Worm (Caenorhabditis elegans) whole organism, L3 larva: ENCODE measurements around the gene nlp-30.

Source experiments
- ZK546.5 ChIP-seq: sonication (generic microtip); optimal IDR thresholded peaks from 2 replicates; lab custom pipeline; 2017; ENCODE audit warnings: missing biosample characterization, missing genetic modification characterization
- ama-1 ChIP-seq: fragments of 150-350 bp; optimal IDR thresholded peaks from 2 replicates; lab custom pipeline; 2018
- ceh-16 ChIP-seq: sonication (generic microtip); optimal IDR thresholded peaks from 2 replicates; lab custom pipeline; 2017; ENCODE audit warnings: missing biosample characterization, missing genetic modification characterization
- ceh-82 ChIP-seq: fragments of 150-350 bp; optimal IDR thresholded peaks from 2 replicates; lab custom pipeline; 2014; ENCODE audit warnings: missing biosample characterization, missing genetic modification characterization
- ceh-9 ChIP-seq: sonication (generic microtip); optimal IDR thresholded peaks from 2 replicates; lab custom pipeline; 2018; ENCODE audit warnings: missing biosample characterization, missing genetic modification characterization
- daf-12 ChIP-seq: fragments of 150-350 bp; optimal IDR thresholded peaks from 2 replicates; lab custom pipeline; 2014; ENCODE audit warnings: missing biosample characterization, missing genetic modification reagents, missing genetic modification characterization
- egl-5 ChIP-seq: fragments of 150-350 bp; optimal IDR thresholded peaks from 2 replicates; lab custom pipeline; 2017; ENCODE audit warnings: missing biosample characterization, missing genetic modification reagents, missing genetic modification characterization, inconsistent platforms
- elt-2 ChIP-seq: sonication (generic microtip); optimal IDR thresholded peaks from 2 replicates; lab custom pipeline; 2016; ENCODE audit warnings: missing genetic modification reagents, mild to moderate bottlenecking, missing genetic modification characterization, missing compliant biosample characterization
- elt-3 ChIP-seq, 3 experiments: fragments of 150-350 bp in 1 of 3; sonication (generic microtip) in 2 of 3; optimal IDR thresholded peaks; 2 replicates in 2 of 3; 4 replicates in 1 of 3; lab custom pipeline; 2014 to 2017; ENCODE audit warnings: missing biosample characterization in 3 of 3, missing genetic modification characterization in 3 of 3
- eor-1 ChIP-seq, 2 experiments: fragments of 150-350 bp; optimal IDR thresholded peaks; 2 replicates each; lab custom pipeline; 2014 to 2018; ENCODE audit warnings: missing biosample characterization in 2 of 2, missing genetic modification characterization in 2 of 2
- fos-1 ChIP-seq: fragments of 150-350 bp; optimal IDR thresholded peaks from 2 replicates; lab custom pipeline; 2014; ENCODE audit warnings: missing biosample characterization, missing genetic modification characterization
- hmg-11 ChIP-seq: sonication (generic microtip); optimal IDR thresholded peaks from 2 replicates; lab custom pipeline; 2016; ENCODE audit warnings: missing genetic modification characterization, missing compliant biosample characterization
- jun-1 ChIP-seq: fragments of 150-350 bp; optimal IDR thresholded peaks from 2 replicates; lab custom pipeline; 2014; ENCODE audit warnings: missing biosample characterization, missing genetic modification reagents, missing genetic modification characterization
- lin-15B ChIP-seq: fragments of 150-350 bp; optimal IDR thresholded peaks from 2 replicates; lab custom pipeline; 2014; ENCODE audit warnings: missing biosample characterization, missing genetic modification characterization
- lin-39 ChIP-seq: fragments of 150-350 bp; optimal IDR thresholded peaks from 2 replicates; lab custom pipeline; 2018; ENCODE audit warnings: missing biosample characterization, missing genetic modification reagents, missing genetic modification characterization
- lsy-12 ChIP-seq: sonication (generic microtip); optimal IDR thresholded peaks from 2 replicates; lab custom pipeline; 2016; ENCODE audit warnings: mild to moderate bottlenecking, missing genetic modification characterization, missing compliant biosample characterization
- nhr-11 ChIP-seq: fragments of 150-350 bp; optimal IDR thresholded peaks from 2 replicates; lab custom pipeline; 2014; ENCODE audit warnings: missing biosample characterization, missing genetic modification characterization
- nhr-12 ChIP-seq: fragments of 150-350 bp; optimal IDR thresholded peaks from 2 replicates; lab custom pipeline; 2014; ENCODE audit warnings: missing biosample characterization, missing genetic modification characterization
- nhr-23 ChIP-seq: fragments of 150-350 bp; optimal IDR thresholded peaks from 2 replicates; lab custom pipeline; 2014; ENCODE audit warnings: missing biosample characterization, missing genetic modification reagents, missing genetic modification characterization
- nhr-237 ChIP-seq: fragments of 150-350 bp; optimal IDR thresholded peaks from 2 replicates; lab custom pipeline; 2014; ENCODE audit warnings: missing biosample characterization, missing genetic modification characterization
- nhr-25 ChIP-seq: sonication (generic microtip); optimal IDR thresholded peaks from 2 replicates; lab custom pipeline; 2017; ENCODE audit warnings: missing biosample characterization, missing genetic modification characterization
- nhr-28 ChIP-seq: fragments of 150-350 bp; optimal IDR thresholded peaks from 2 replicates; lab custom pipeline; 2014; ENCODE audit warnings: missing biosample characterization, missing genetic modification characterization
- nhr-43 ChIP-seq: sonication (generic microtip); optimal IDR thresholded peaks from 2 replicates; lab custom pipeline; 2016; ENCODE audit warnings: mild to moderate bottlenecking, missing genetic modification characterization, missing compliant biosample characterization; ENCODE audit not compliant: poor library complexity, severe bottlenecking
- nhr-67 ChIP-seq: fragments of 150-350 bp; optimal IDR thresholded peaks from 2 replicates; lab custom pipeline; 2014; ENCODE audit warnings: missing biosample characterization, missing genetic modification characterization
- nhr-76 ChIP-seq: fragments of 150-350 bp; sonication (generic microtip); optimal IDR thresholded peaks from 5 replicates; lab custom pipeline; 2014; ENCODE audit warnings: missing biosample characterization, missing genetic modification characterization
- pha-4 ChIP-seq: fragments of 150-350 bp; optimal IDR thresholded peaks from 2 replicates; lab custom pipeline; 2014; ENCODE audit warnings: missing biosample characterization, missing genetic modification reagents, missing genetic modification characterization
- pqm-1 ChIP-seq: fragments of 150-350 bp; optimal IDR thresholded peaks from 2 replicates; lab custom pipeline; 2017; ENCODE audit warnings: missing biosample characterization, missing genetic modification characterization, inconsistent platforms
- sea-2 ChIP-seq: fragments of 150-350 bp; sonication (generic microtip); optimal IDR thresholded peaks from 4 replicates; lab custom pipeline; 2014; ENCODE audit warnings: missing biosample characterization, missing genetic modification reagents, missing genetic modification characterization
- tbx-2 ChIP-seq: sonication (generic microtip); optimal IDR thresholded peaks from 2 replicates; lab custom pipeline; 2016; ENCODE audit warnings: mild to moderate bottlenecking, missing genetic modification characterization, missing compliant biosample characterization
- unc-62 ChIP-seq: fragments of 150-350 bp; sonication (generic microtip); optimal IDR thresholded peaks from 4 replicates; lab custom pipeline; 2014; ENCODE audit warnings: missing biosample characterization, missing genetic modification reagents, missing genetic modification characterization
- zag-1 ChIP-seq: fragments of 150-350 bp; optimal IDR thresholded peaks from 2 replicates; lab custom pipeline; 2014; ENCODE audit warnings: missing biosample characterization, missing genetic modification characterization

nlp-30 gene

DNA sequence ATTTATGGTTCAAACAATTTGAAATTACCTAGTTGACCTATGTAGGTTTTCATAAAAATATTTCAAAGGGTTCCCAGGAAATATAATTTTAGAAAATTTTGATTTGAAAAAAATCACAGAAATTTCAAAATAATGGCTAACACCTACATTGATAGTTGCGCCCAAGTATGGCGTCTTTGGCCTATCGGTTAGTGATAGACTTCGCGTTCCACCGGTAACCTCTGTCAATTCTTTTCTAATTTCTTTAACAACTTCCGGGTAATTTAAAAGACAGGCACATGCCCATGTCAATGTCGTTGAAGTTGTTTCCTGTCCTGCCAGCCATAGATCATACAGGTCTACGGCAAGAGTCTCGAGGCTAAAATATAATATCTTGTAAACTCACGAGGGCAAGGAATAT is 12.9 kb upstream of the nlp-30 start:
- TF ChIP-seq ZK546.5 (tag; lab: Kevin White, UChicago) (no peak), sea-2 (GFP tag; lab: Kevin White, UChicago) (no peak), tbx-2 (tag; lab: Kevin White, UChicago) (no peak), elt-2 (tag; lab: Kevin White, UChicago) (no peak), elt-3 (tag; optimal IDR thresholded peaks at IDR 0.05; lab: Kevin White, UChicago) (no peak)
- TF ChIP-seq, all 47 proteins: peak for 0

DNA sequence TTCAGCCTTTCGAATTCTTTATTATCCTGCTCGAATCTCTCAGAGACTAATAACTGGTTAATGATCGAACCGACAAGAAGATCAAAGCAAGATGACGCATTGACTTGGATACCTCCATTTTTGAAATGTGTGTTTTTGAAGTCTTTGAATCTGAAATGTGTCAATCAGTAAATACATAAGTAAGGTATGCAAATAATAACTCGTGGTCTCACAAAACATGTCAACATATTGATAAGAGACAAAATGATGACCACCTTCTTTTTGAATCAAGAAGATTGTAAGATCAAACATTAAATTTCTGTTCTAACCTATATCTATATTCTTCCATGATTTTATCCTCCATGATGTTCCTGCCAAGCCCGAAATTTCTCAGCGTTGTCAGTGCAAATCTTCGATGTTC is 12.1 kb upstream of the nlp-30 start:
- TF ChIP-seq ama-1 (lab: Kevin White, UChicago) (no peak), sea-2 (GFP tag; lab: Kevin White, UChicago) (no peak), elt-2 (tag; lab: Kevin White, UChicago) (peak; percentile 23), fos-1 (tag; lab: Kevin White, UChicago) (no peak), nhr-43 (no peak), nhr-11 (tag; lab: Kevin White, UChicago) (no peak)
- TF ChIP-seq, all 47 proteins: peak for 1

DNA sequence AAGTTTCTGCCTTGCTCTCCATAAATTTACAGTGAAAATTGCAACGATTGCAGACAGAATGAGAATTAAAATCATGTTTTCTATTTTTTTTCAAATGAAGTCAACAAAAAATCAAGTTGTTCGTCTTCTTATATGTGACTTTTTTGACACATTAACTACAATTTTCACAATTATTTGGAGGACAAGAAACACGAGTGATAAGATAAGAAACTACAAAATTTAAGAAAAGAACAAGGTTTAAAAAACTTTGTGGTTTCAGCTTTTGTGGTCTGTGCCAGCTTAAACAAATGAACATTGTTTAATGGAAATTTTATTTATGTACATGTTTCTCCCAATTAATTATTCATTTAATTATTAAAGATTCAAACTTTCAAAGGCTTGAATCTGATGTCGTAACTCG is 11.4 kb upstream of the nlp-30 start, which contains the start of gene cyp-34A9:
Gene cyp-34A9 (minus strand): TSS at position 131 of the 400 bp plus-strand sequence.
- TF ChIP-seq nhr-28 (tag; lab: Kevin White, UChicago) (no peak), nhr-237 (no peak), lin-15B (tag; lab: Kevin White, UChicago) (no peak), daf-12 (no peak), fos-1 (tag; lab: Kevin White, UChicago) (no peak), elt-2 (tag; lab: Kevin White, UChicago) (peak; percentile 80), nhr-12 (tag; lab: Kevin White, UChicago) (no peak), pqm-1 (peak; percentile 71), nhr-25 (no peak), zag-1 (tag; lab: Kevin White, UChicago) (no peak), pha-4 (peak; percentile 10), nhr-11 (tag; lab: Kevin White, UChicago) (no peak), nhr-76 (no peak), eor-1 (tag; optimal IDR thresholded peaks at IDR 0.05; lab: Kevin White, UChicago) (no peak)

ce11 chrV:3972846-3973245 is 8.9 kb upstream of the nlp-30 start, which contains the start of gene cyp-34A10:
Gene cyp-34A10 (minus strand): TSS chrV:3972991.
- TF ChIP-seq elt-3 (tag; optimal IDR thresholded peaks at IDR 0.05; lab: Kevin White, UChicago) (no peak), unc-62 (GFP tag; lab: Kevin White, UChicago) (no peak), nhr-28 (tag; lab: Kevin White, UChicago) (no peak), nhr-237 (no peak), pha-4 (no peak), ceh-16 (no peak), daf-12 (no peak), nhr-12 (tag; lab: Kevin White, UChicago) (no peak), jun-1 (tag; lab: Kevin White, UChicago) (no peak), hmg-11 (tag; lab: Kevin White, UChicago) (no peak), lin-15B (tag; lab: Kevin White, UChicago) (no peak), elt-2 (tag; lab: Kevin White, UChicago) (no peak), ceh-9 (tag; lab: Kevin White, UChicago) (no peak), lin-39 (tag; lab: Kevin White, UChicago) (no peak)

ce11 chrV:3974361-3974760 is 7.4 kb upstream of the nlp-30 start, which contains the start of gene str-82:
Gene str-82 (plus strand): TSS chrV:3974661.
- TF ChIP-seq nhr-76: no peak
- TF ChIP-seq ceh-9 (tag; lab: Kevin White, UChicago): no peak
- no peak for TF ChIP-seq ceh-16
- TF ChIP-seq fos-1 (tag; lab: Kevin White, UChicago): no peak
- TF ChIP-seq nhr-67 (tag; lab: Kevin White, UChicago): no peak

DNA sequence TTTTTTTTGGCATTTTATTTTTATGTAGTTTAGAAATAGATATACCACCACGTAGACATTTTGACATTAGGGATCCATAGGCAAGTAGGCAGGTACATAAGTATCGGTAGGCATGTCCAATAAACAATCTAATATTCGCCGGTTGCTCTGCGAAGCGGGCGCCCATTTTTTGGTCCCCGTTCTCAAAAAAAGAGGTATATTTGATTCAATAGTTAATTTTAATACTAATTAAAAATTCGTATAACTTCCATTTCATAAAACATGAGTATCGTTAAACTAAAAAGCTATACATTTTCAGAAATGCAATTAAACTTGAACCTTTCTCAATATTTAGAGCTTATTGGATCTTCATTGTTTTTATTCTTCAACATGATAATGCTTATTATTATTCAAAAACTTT is 4.8 kb upstream of the nlp-30 start, which contains the start of gene str-83:
Gene str-83 (plus strand): TSS at position 301 of the 400 bp plus-strand sequence.
- TF ChIP-seq ceh-82 (tag; lab: Kevin White, UChicago): no peak
- no peak for TF ChIP-seq nhr-76
- TF ChIP-seq nhr-23: no peak
- no peak for TF ChIP-seq egl-5 (tag; lab: Kevin White, UChicago)
- TF ChIP-seq daf-12: no peak
- no peak for TF ChIP-seq nhr-43
- TF ChIP-seq lsy-12 (tag; lab: Kevin White, UChicago): no peak
- TF ChIP-seq, all 47 proteins: peak for 0
